Fruit fly (Drosophila melanogaster): ENCODE results near the gene NK7.1.

- no peak for TF ChIP-seq CG8478 (optimal IDR thresholded peaks at IDR 0.05)
- no peak for TF ChIP-seq CTCF (optimal IDR thresholded peaks at IDR 0.05)
These were observed 46.8 kb upstream of the NK7.1 start for dm6 chr3R:14419386-14420043.
